Fruit fly (Drosophila melanogaster) whole organism, pupa: ENCODE measurements around the gene CG11980.

Experiments
- CG12605 ChIP-seq: fragments of 200-800 bp; sonication (Bioruptor generic); IDR thresholded peaks from 2 replicates; pipeline ENCODE4 v1.3.6; 2022; ENCODE audit warnings: missing biosample characterization, missing genetic modification characterization
- CG13204 ChIP-seq: fragments of 200-800 bp; sonication (Bioruptor generic); optimal IDR thresholded peaks from 2 replicates; lab custom pipeline; 2018; ENCODE audit warnings: missing biosample characterization, mild to moderate bottlenecking, missing genetic modification characterization, moderate library complexity
- CG14655 ChIP-seq: fragments of 200-800 bp; sonication (Bioruptor generic); optimal IDR thresholded peaks from 3 replicates; lab custom pipeline; 2017; ENCODE audit warnings: mild to moderate bottlenecking, missing biosample characterization, missing genetic modification reagents, missing genetic modification characterization
- CG15710 ChIP-seq: fragments of 200-800 bp; sonication (Bioruptor generic); optimal IDR thresholded peaks from 2 replicates; lab custom pipeline; 2018; ENCODE audit warnings: missing biosample characterization, mild to moderate bottlenecking, missing genetic modification characterization, moderate library complexity
- CG17806 ChIP-seq: fragments of 200-800 bp; sonication (Bioruptor generic); optimal IDR thresholded peaks from 2 replicates; lab custom pipeline; 2018; ENCODE audit warnings: missing biosample characterization, mild to moderate bottlenecking, missing genetic modification characterization, moderate library complexity
- CG32121 ChIP-seq: fragments of 200-800 bp; sonication (Bioruptor generic); IDR thresholded peaks from 2 replicates; pipeline ENCODE4 v1.3.6; 2022; ENCODE audit warnings: missing biosample characterization, missing genetic modification characterization
- CG4496 ChIP-seq: fragments of 200-800 bp; sonication (Bioruptor generic); IDR thresholded peaks from 3 replicates; pipeline ENCODE4 v1.3.6; 2022; ENCODE audit warnings: missing biosample characterization, missing genetic modification characterization
- EcR ChIP-seq: fragments of 200-800 bp; sonication (Bioruptor generic); optimal IDR thresholded peaks from 3 replicates; lab custom pipeline; 2019; ENCODE audit warnings: missing biosample characterization, missing genetic modification characterization, mild to moderate bottlenecking, moderate library complexity, missing genetic modification reagents
- Pif1B ChIP-seq: fragments of 200-800 bp; sonication (Bioruptor generic); optimal IDR thresholded peaks from 3 replicates; lab custom pipeline; 2016; ENCODE audit warnings: missing biosample characterization, missing genetic modification characterization
- fd96Ca ChIP-seq: fragments of 200-800 bp; sonication (Bioruptor generic); IDR thresholded peaks from 3 replicates; pipeline ENCODE4 v1.3.6; 2022; ENCODE audit warnings: missing biosample characterization, missing genetic modification characterization

- TF ChIP-seq fd96Ca (GFP tag; lab: Robert Waterston, UW), result no peak
- TF ChIP-seq CG15710, result no peak
- no peak for TF ChIP-seq CG4496 (GFP tag; lab: Robert Waterston, UW)
- TF ChIP-seq Pif1B (GFP tag; lab: Kevin White, UChicago), result no peak
- no peak for TF ChIP-seq EcR
- no peak for TF ChIP-seq CG14655
- no peak for TF ChIP-seq CG17806 (tag; lab: Kevin White, UChicago)
- no peak for TF ChIP-seq CG12605
- TF ChIP-seq CG13204 (GFP tag; lab: Kevin White, UChicago), result no peak
- TF ChIP-seq CG32121 (GFP tag; lab: Robert Waterston, UW), result no peak
Measured at dm6 chr3R:8965546-8965945, 38.3 kb upstream of the CG11980 start.
